Fruit fly (Drosophila melanogaster) whole organism, prepupa: Measurements from ENCODE around the gene CG6761.

Source experiments
- Blimp-1 ChIP-seq: fragments of 200-800 bp; sonication (Bioruptor generic); optimal IDR thresholded peaks from 3 replicates; lab custom pipeline; 2017; ENCODE audit warnings: missing biosample characterization, missing genetic modification characterization, mild to moderate bottlenecking, moderate library complexity, missing genetic modification reagents
- CG10669 ChIP-seq: fragments of 200-800 bp; sonication (Bioruptor generic); optimal IDR thresholded peaks from 3 replicates; lab custom pipeline; 2018; ENCODE audit warnings: missing biosample characterization, mild to moderate bottlenecking, missing genetic modification characterization, moderate library complexity
- CG11294 ChIP-seq: fragments of 200-800 bp; sonication (Bioruptor generic); IDR thresholded peaks from 2 replicates; pipeline ENCODE4 v1.3.6; 2022; ENCODE audit warnings: missing biosample characterization, missing genetic modification characterization
- CG11762 ChIP-seq: fragments of 200-800 bp; sonication (Bioruptor generic); optimal IDR thresholded peaks from 3 replicates; lab custom pipeline; 2016; ENCODE audit warnings: missing biosample characterization, missing genetic modification characterization; ENCODE audit not compliant: insufficient read depth
- CG11902 ChIP-seq: fragments of 200-800 bp; sonication (Bioruptor generic); optimal IDR thresholded peaks from 3 replicates; lab custom pipeline; 2016; ENCODE audit warnings: missing biosample characterization, missing genetic modification characterization
- CG15336 ChIP-seq: fragments of 200-800 bp; sonication (Bioruptor generic); IDR thresholded peaks from 2 replicates; pipeline ENCODE4 v1.3.6; 2022; ENCODE audit warnings: missing biosample characterization, missing genetic modification characterization
- CG1621 ChIP-seq: fragments of 200-800 bp; sonication (Bioruptor generic); optimal IDR thresholded peaks from 3 replicates; lab custom pipeline; 2018; ENCODE audit warnings: missing biosample characterization, mild to moderate bottlenecking, missing genetic modification characterization
- CG16779 ChIP-seq: fragments of 200-800 bp; sonication (Bioruptor generic); optimal IDR thresholded peaks from 3 replicates; lab custom pipeline; 2017; ENCODE audit warnings: missing biosample characterization, mild to moderate bottlenecking, missing genetic modification characterization
- CG3032 ChIP-seq: fragments of 200-800 bp; optimal IDR thresholded peaks from 2 replicates; lab custom pipeline; 2019; ENCODE audit warnings: missing biosample characterization, mild to moderate bottlenecking, missing genetic modification characterization, moderate library complexity
- CG31627 ChIP-seq: fragments of 200-800 bp; sonication (Bioruptor generic); optimal IDR thresholded peaks from 3 replicates; lab custom pipeline; 2016; ENCODE audit warnings: missing biosample characterization, missing genetic modification characterization
- CG32006 ChIP-seq: fragments of 200-800 bp; sonication (Bioruptor generic); optimal IDR thresholded peaks from 3 replicates; lab custom pipeline; 2017; ENCODE audit warnings: missing biosample characterization, mild to moderate bottlenecking, missing genetic modification characterization
- CG34406 ChIP-seq: fragments of 200-800 bp; sonication (Bioruptor generic); optimal IDR thresholded peaks from 3 replicates; lab custom pipeline; 2016; ENCODE audit warnings: missing biosample characterization, missing genetic modification characterization
- CG4318 ChIP-seq: fragments of 200-800 bp; sonication (Bioruptor generic); optimal IDR thresholded peaks from 3 replicates; lab custom pipeline; 2017; ENCODE audit warnings: missing biosample characterization, mild to moderate bottlenecking, missing genetic modification characterization
- CG6163 ChIP-seq: fragments of 200-800 bp; sonication (Bioruptor generic); IDR thresholded peaks from 3 replicates; pipeline ENCODE4 v1.3.6; 2022; ENCODE audit warnings: missing biosample characterization, missing genetic modification characterization
- CG6276 ChIP-seq: fragments of 200-800 bp; sonication (Bioruptor generic); optimal IDR thresholded peaks from 2 replicates; lab custom pipeline; 2017; ENCODE audit warnings: missing biosample characterization, mild to moderate bottlenecking, missing genetic modification characterization
- CG6792 ChIP-seq: fragments of 200-800 bp; sonication (Bioruptor generic); optimal IDR thresholded peaks from 3 replicates; lab custom pipeline; 2016; ENCODE audit warnings: missing biosample characterization, missing genetic modification characterization
- CG6854 ChIP-seq: fragments of 200-800 bp; sonication (Bioruptor generic); optimal IDR thresholded peaks from 2 replicates; lab custom pipeline; 2017; ENCODE audit warnings: missing biosample characterization, mild to moderate bottlenecking, missing genetic modification characterization
- CG8632 ChIP-seq: fragments of 200-800 bp; sonication (Bioruptor generic); optimal IDR thresholded peaks from 3 replicates; lab custom pipeline; 2016; ENCODE audit warnings: missing biosample characterization, missing genetic modification characterization
- CG9139 ChIP-seq: fragments of 200-800 bp; sonication (Bioruptor generic); optimal IDR thresholded peaks from 3 replicates; lab custom pipeline; 2017; ENCODE audit warnings: missing biosample characterization, mild to moderate bottlenecking, missing genetic modification characterization
- Eip93F ChIP-seq: fragments of 200-800 bp; sonication (Bioruptor generic); optimal IDR thresholded peaks from 2 replicates; lab custom pipeline; 2016; ENCODE audit warnings: missing biosample characterization, mild to moderate bottlenecking, missing genetic modification characterization
- Ets96B ChIP-seq: fragments of 200-800 bp; optimal IDR thresholded peaks from 2 replicates; lab custom pipeline; 2019; ENCODE audit warnings: missing biosample characterization, mild to moderate bottlenecking, missing genetic modification characterization, moderate library complexity
- Gug ChIP-seq: fragments of 200-800 bp; sonication (Bioruptor generic); IDR thresholded peaks from 2 replicates; pipeline ENCODE4 v1.3.6; 2022; ENCODE audit warnings: missing biosample characterization, missing genetic modification characterization
- Hr38 ChIP-seq: sonication (Bioruptor generic); optimal IDR thresholded peaks from 2 replicates; lab custom pipeline; 2016; ENCODE audit warnings: missing biosample characterization, missing genetic modification characterization
- Lpt ChIP-seq: fragments of 200-800 bp; sonication (Bioruptor generic); optimal IDR thresholded peaks from 3 replicates; lab custom pipeline; 2016; ENCODE audit warnings: missing biosample characterization, missing genetic modification characterization
- Met ChIP-seq: fragments of 200-800 bp; sonication (Bioruptor generic); optimal IDR thresholded peaks from 3 replicates; lab custom pipeline; 2016; ENCODE audit warnings: missing biosample characterization, missing genetic modification characterization
- OdsH ChIP-seq: fragments of 200-800 bp; sonication (Bioruptor generic); optimal IDR thresholded peaks from 3 replicates; lab custom pipeline; 2016; ENCODE audit warnings: missing biosample characterization, missing genetic modification characterization
- Smox ChIP-seq: fragments of 200-800 bp; sonication (Bioruptor generic); optimal IDR thresholded peaks from 3 replicates; lab custom pipeline; 2016; ENCODE audit warnings: missing biosample characterization, missing genetic modification characterization
- Sox14 ChIP-seq: fragments of 200-800 bp; sonication (Bioruptor generic); optimal IDR thresholded peaks from 3 replicates; lab custom pipeline; 2016; ENCODE audit warnings: missing biosample characterization, missing genetic modification characterization
- Sox15 ChIP-seq: fragments of 200-800 bp; sonication (Bioruptor generic); optimal IDR thresholded peaks from 3 replicates; lab custom pipeline; 2016; ENCODE audit warnings: missing biosample characterization, missing genetic modification characterization
- achi ChIP-seq: fragments of 200-800 bp; sonication (Bioruptor generic); optimal IDR thresholded peaks from 3 replicates; lab custom pipeline; 2016; ENCODE audit warnings: missing biosample characterization, missing genetic modification characterization
- acj6 ChIP-seq: fragments of 200-800 bp; sonication (Bioruptor generic); optimal IDR thresholded peaks from 3 replicates; lab custom pipeline; 2016; ENCODE audit warnings: missing biosample characterization, missing genetic modification characterization
- cyc ChIP-seq: fragments of 200-800 bp; sonication (Bioruptor generic); optimal IDR thresholded peaks from 3 replicates; lab custom pipeline; 2016; ENCODE audit warnings: missing biosample characterization, missing genetic modification characterization
- dac ChIP-seq: fragments of 200-800 bp; sonication (Bioruptor generic); optimal IDR thresholded peaks from 2 replicates; lab custom pipeline; 2017; ENCODE audit warnings: missing biosample characterization, mild to moderate bottlenecking, missing genetic modification characterization
- dsx ChIP-seq: fragments of 200-800 bp; optimal IDR thresholded peaks from 3 replicates; lab custom pipeline; 2019; ENCODE audit warnings: missing biosample characterization, mild to moderate bottlenecking, missing genetic modification characterization, moderate library complexity; ENCODE audit not compliant: poor library complexity, severe bottlenecking
- esn ChIP-seq: fragments of 200-800 bp; sonication (Bioruptor generic); optimal IDR thresholded peaks from 2 replicates; lab custom pipeline; 2016; ENCODE audit warnings: missing biosample characterization, mild to moderate bottlenecking, missing genetic modification characterization, moderate library complexity
- lz ChIP-seq: fragments of 200-800 bp; sonication (Bioruptor generic); optimal IDR thresholded peaks from 3 replicates; lab custom pipeline; 2016; ENCODE audit warnings: missing biosample characterization, missing genetic modification characterization
- net ChIP-seq: fragments of 200-800 bp; sonication (Bioruptor generic); optimal IDR thresholded peaks from 3 replicates; lab custom pipeline; 2016; ENCODE audit warnings: missing biosample characterization, missing genetic modification characterization
- pdm3 ChIP-seq: fragments of 200-800 bp; sonication (Bioruptor generic); optimal IDR thresholded peaks from 3 replicates; lab custom pipeline; 2016; ENCODE audit warnings: missing biosample characterization, missing genetic modification characterization
- salr ChIP-seq, 2 experiments: fragments of 200-800 bp; sonication (Bioruptor generic); optimal IDR thresholded peaks; 3 replicates each; lab custom pipeline; 2016 to 2018; ENCODE audit warnings: missing biosample characterization in 2 of 2, missing genetic modification characterization in 2 of 2, mild to moderate bottlenecking in 1 of 2
- spab ChIP-seq: fragments of 200-800 bp; sonication (Bioruptor generic); optimal IDR thresholded peaks from 2 replicates; lab custom pipeline; 2017; ENCODE audit warnings: missing biosample characterization, mild to moderate bottlenecking, missing genetic modification characterization, missing genetic modification reagents
- svp ChIP-seq: fragments of 200-800 bp; sonication (Bioruptor generic); peaks from one replicate; lab custom pipeline; 2016; ENCODE audit warnings: missing biosample characterization, missing genetic modification characterization

CG6761 gene

DNA sequence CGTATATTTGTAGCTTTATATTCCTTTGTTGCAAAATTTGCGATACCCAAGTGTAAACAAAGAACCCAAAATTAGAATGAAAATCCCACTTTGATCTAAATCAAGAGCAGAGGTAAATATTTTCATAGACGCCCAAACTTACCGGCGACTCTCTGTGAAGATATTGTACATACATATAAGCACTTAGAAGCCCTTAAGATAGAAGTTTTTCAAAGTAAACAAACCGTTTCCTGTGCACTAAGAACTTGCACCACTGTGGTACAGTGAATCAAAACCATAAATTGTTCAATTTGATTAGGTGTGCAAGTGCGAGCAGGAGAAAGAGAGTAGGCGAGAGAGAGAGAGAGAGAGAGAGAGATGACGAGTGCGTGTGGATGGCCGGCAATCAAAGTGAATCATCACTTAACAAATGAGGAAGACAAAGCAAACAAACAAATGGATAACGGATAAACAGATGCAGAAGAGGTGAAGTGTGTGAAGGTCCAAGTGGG lies 25.3 kb downstream of the CG6761 start (continued):
- TF ChIP-seq CG4318 (GFP tag; lab: Kevin White, UChicago) (peak; percentile 32), pdm3 (GFP tag; lab: Kevin White, UChicago) (no peak), Smox (no peak), dac (no peak), CG3032 (tag; lab: Kevin White, UChicago) (no peak), achi (GFP tag; lab: Kevin White, UChicago) (peak; percentile 4), Hr38 (GFP tag; lab: Kevin White, UChicago) (no peak), net (GFP tag; lab: Kevin White, UChicago) (peak; percentile 60), CG11762 (GFP tag; lab: Kevin White, UChicago) (no peak), CG10669 (GFP tag; lab: Kevin White, UChicago) (no peak), Met (GFP tag; lab: Kevin White, UChicago) (peak; percentile 52), lz (GFP tag; lab: Kevin White, UChicago) (peak; percentile 41), Lpt (no peak), Sox15 (GFP tag; lab: Kevin White, UChicago) (no peak), spab (GFP tag; lab: Kevin White, UChicago) (peak; percentile 19), CG6792 (GFP tag; lab: Kevin White, UChicago) (peak; percentile 28), CG32006 (no peak), CG31627 (GFP tag; lab: Kevin White, UChicago) (peak; percentile 21), CG6276 (GFP tag; lab: Kevin White, UChicago) (no peak), CG11902 (GFP tag; lab: Kevin White, UChicago) (no peak), salr (GFP tag; optimal IDR thresholded peaks at IDR 0.05; lab: Kevin White, UChicago) (peak in 1 of 2 experiments; percentile 21), CG9139 (GFP tag; lab: Kevin White, UChicago) (no peak), cyc (GFP tag; lab: Kevin White, UChicago) (no peak), esn (GFP tag; lab: Kevin White, UChicago) (peak; percentile 52), Blimp-1 (GFP tag; lab: Kevin White, UChicago) (no peak), dsx (peak; percentile 25), Gug (no peak), Sox14 (GFP tag; lab: Kevin White, UChicago) (peak; percentile 90), CG1621 (tag; lab: Kevin White, UChicago) (no peak), Eip93F (GFP tag; lab: Kevin White, UChicago) (no peak), CG15336 (GFP tag; lab: Robert Waterston, UW) (peak; percentile 41), CG16779 (tag; lab: Kevin White, UChicago) (no peak), CG6854 (GFP tag; lab: Kevin White, UChicago) (no peak), CG6163 (GFP tag; lab: Robert Waterston, UW) (no peak), CG34406 (peak; percentile 20)
- TF ChIP-seq, all 60 proteins: peak for 27

- TF ChIP-seq svp (GFP tag; lab: Kevin White, UChicago) (peak; percentile 48), Ets96B (tag; lab: Kevin White, UChicago) (no peak), CG11294 (GFP tag; lab: Robert Waterston, UW) (no peak), acj6 (no peak), CG8632 (no peak), OdsH (GFP tag; lab: Kevin White, UChicago) (no peak), net (GFP tag; lab: Kevin White, UChicago) (no peak)
- TF ChIP-seq, all 60 proteins: peak for 1
These were observed 26.1 kb downstream of the CG6761 start for dm6 chr3L:9677260-9677659.
